Worm (Caenorhabditis elegans): Measurements from ENCODE around the gene zif-1.
A peak's percentile ranks its signal among the peaks of the same experiment; 100 is the strongest.

The zif-1 gene

DNA sequence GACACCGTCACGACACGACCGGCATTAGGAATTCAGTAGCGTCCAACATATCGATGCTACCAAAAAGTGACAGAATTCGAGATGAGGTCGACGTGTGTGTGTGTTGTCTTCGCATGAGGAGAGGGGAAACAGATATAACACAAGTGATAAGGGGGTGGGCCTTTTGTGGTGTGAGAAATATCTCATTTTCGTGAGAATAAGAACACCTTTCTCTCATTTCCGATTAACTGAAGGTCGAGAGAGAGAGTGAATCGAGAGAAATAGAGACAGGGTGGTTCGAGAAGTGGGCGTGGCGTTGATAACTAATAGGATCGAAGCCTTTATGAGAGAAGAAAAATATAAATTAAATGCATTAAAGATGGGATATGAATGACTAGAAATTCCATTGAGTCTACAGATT is 19.4 kb upstream of the zif-1 start:
- TF ChIP-seq sma-9 (GFP tag; optimal IDR thresholded peaks at IDR 0.05) (peak; percentile 37), sma-9 (tag; optimal IDR thresholded peaks at IDR 0.05) (no peak), sma-3 (GFP tag; optimal IDR thresholded peaks at IDR 0.05) (peak; percentile 34), nhr-12 (tag; optimal IDR thresholded peaks at IDR 0.05) (no peak), ama-1 (optimal IDR thresholded peaks at IDR 0.05) (no peak), unc-55 (GFP tag; optimal IDR thresholded peaks at IDR 0.05) (no peak), nhr-25 (tag; optimal IDR thresholded peaks at IDR 0.05) (peak; percentile 41), blmp-1 (tag; optimal IDR thresholded peaks at IDR 0.05; ENCODE audit: insufficient read depth) (peak; percentile 41), fos-1 (tag; optimal IDR thresholded peaks at IDR 0.05) (no peak), unc-39 (tag; optimal IDR thresholded peaks at IDR 0.05) (no peak)

DNA sequence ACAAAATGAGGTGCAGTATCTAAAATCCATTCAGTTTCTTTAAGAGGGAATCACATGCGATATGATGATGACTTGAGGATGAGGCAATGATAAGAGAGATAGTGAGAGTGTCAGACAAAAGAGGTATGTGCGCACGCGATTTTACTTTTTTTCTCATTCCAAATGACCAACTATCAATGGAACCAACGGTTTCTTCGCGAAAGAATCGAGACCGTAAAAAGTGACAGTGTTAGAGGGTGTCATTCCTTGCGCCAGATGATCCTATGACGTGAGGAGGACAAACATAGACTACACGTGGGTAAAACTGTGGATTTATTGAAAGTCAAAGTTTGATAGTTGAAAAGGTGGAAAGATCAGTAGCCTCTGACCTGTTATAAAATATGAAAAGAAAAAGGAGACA is 18.8 kb upstream of the zif-1 start:
- no peak for TF ChIP-seq nhr-6 (tag; optimal IDR thresholded peaks at IDR 0.05)
- TF ChIP-seq lin-11 (tag; optimal IDR thresholded peaks at IDR 0.05) = no peak
- peak; percentile 62 for TF ChIP-seq nhr-21 (tag; optimal IDR thresholded peaks at IDR 0.05)
- no peak for TF ChIP-seq lin-39 (tag; optimal IDR thresholded peaks at IDR 0.05)
- TF ChIP-seq ceh-82 (tag; optimal IDR thresholded peaks at IDR 0.05) = no peak
- peak; percentile 22 for TF ChIP-seq nhr-25 (tag; optimal IDR thresholded peaks at IDR 0.05)
- TF ChIP-seq peb-1 (tag; optimal IDR thresholded peaks at IDR 0.05) = no peak
- no peak for TF ChIP-seq ztf-4 (tag; optimal IDR thresholded peaks at IDR 0.05)
- TF ChIP-seq blmp-1 (tag; optimal IDR thresholded peaks at IDR 0.05; ENCODE audit: insufficient read depth) = peak; percentile 80
- no peak for TF ChIP-seq egl-27 (tag; optimal IDR thresholded peaks at IDR 0.05)
- no peak for TF ChIP-seq nhr-237 (tag; optimal IDR thresholded peaks at IDR 0.05)
- peak; percentile 70 for TF ChIP-seq sma-9 (GFP tag; optimal IDR thresholded peaks at IDR 0.05)
- TF ChIP-seq sma-9 (tag; optimal IDR thresholded peaks at IDR 0.05) = no peak
- TF ChIP-seq fos-1 (tag; optimal IDR thresholded peaks at IDR 0.05) = peak; percentile 28
- no peak for TF ChIP-seq alr-1 (tag; optimal IDR thresholded peaks at IDR 0.05)
- peak; percentile 78 for TF ChIP-seq nhr-129 (tag; optimal IDR thresholded peaks at IDR 0.05)
- TF ChIP-seq mdl-1 (tag; optimal IDR thresholded peaks at IDR 0.05) = peak in 1 of 2 experiments; percentile 39
- TF ChIP-seq sma-3 (GFP tag; optimal IDR thresholded peaks at IDR 0.05) = no peak

DNA sequence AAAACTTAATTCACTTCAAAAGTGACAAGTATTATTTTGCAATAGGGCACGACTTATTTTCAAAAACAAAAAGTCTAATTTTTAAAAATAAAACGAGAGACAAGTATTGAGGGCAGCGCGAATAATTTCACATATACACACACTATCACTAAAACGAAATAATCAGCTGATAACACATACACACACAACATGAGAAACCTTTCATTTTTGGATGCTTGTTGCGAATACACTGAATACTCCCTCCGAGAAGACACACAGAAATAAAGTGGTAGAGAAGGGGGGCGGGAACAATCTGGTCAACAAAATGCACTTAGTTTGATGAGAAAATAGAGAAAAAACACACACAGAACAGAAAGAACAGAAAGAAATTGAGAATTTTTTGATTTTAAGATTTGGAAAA is 18.2 kb upstream of the zif-1 start:
- TF ChIP-seq peb-1 (tag; optimal IDR thresholded peaks at IDR 0.05) = no peak
- TF ChIP-seq snpc-4 (tag; optimal IDR thresholded peaks at IDR 0.05) = no peak
- TF ChIP-seq ama-1 (optimal IDR thresholded peaks at IDR 0.05) = peak; percentile 10
- peak; percentile 27 for TF ChIP-seq fos-1 (tag; optimal IDR thresholded peaks at IDR 0.05)

DNA sequence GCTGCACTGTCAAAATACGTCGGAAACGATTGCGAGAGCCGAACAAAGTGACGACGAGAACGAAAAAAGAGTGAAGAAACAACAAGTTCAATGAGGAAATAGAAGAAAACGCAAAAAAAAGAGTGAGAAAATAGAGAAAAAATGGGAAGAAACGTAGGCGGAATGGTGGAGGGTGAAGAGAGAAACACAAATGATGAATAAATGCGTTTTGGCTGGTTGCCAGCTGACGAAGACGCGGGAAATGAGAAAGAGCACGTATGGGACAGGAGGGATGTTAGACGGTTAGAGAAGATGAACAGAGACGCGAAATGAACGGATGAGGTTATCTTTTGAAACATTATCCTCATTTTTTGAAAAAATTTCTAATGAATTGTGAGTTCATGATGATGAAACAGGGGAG is 17.6 kb upstream of the zif-1 start:
- TF ChIP-seq mdl-1 (tag; optimal IDR thresholded peaks at IDR 0.05) (peak in 1 of 2 experiments; percentile 37), lin-13 (GFP tag; optimal IDR thresholded peaks at IDR 0.05) (peak; percentile 46), nhr-12 (tag; optimal IDR thresholded peaks at IDR 0.05) (no peak), lsy-2 (tag; optimal IDR thresholded peaks at IDR 0.05) (peak in 1 of 2 experiments; percentile 78), lin-11 (tag; optimal IDR thresholded peaks at IDR 0.05) (peak; percentile 36), elt-1 (tag; optimal IDR thresholded peaks at IDR 0.05) (no peak), skn-1 (tag; optimal IDR thresholded peaks at IDR 0.05) (no peak), nhr-10 (tag; optimal IDR thresholded peaks at IDR 0.05) (no peak), blmp-1 (tag; optimal IDR thresholded peaks at IDR 0.05; ENCODE audit: insufficient read depth) (no peak), nhr-6 (tag; optimal IDR thresholded peaks at IDR 0.05) (peak; percentile 63), nhr-11 (tag; optimal IDR thresholded peaks at IDR 0.05) (no peak), C34F6.9 (tag; optimal IDR thresholded peaks at IDR 0.05) (peak; percentile 85), sma-9 (GFP tag; optimal IDR thresholded peaks at IDR 0.05) (peak; percentile 83), sma-9 (tag; optimal IDR thresholded peaks at IDR 0.05) (no peak), crh-2 (tag; optimal IDR thresholded peaks at IDR 0.05) (peak; percentile 77), nhr-25 (tag; optimal IDR thresholded peaks at IDR 0.05) (peak; percentile 38), sma-3 (GFP tag; optimal IDR thresholded peaks at IDR 0.05) (peak; percentile 4), gmeb-1 (tag; optimal IDR thresholded peaks at IDR 0.05) (no peak), ztf-4 (tag; optimal IDR thresholded peaks at IDR 0.05) (peak; percentile 82), egl-27 (tag; optimal IDR thresholded peaks at IDR 0.05) (peak; percentile 59), zag-1 (tag; optimal IDR thresholded peaks at IDR 0.05) (peak; percentile 69), lin-39 (tag; optimal IDR thresholded peaks at IDR 0.05) (no peak), ZK546.5 (tag; optimal IDR thresholded peaks at IDR 0.05) (no peak), fos-1 (tag; optimal IDR thresholded peaks at IDR 0.05) (peak; percentile 40), mbf-1 (tag; optimal IDR thresholded peaks at IDR 0.05) (no peak), F13H6.1 (tag; optimal IDR thresholded peaks at IDR 0.05) (peak; percentile 90), mab-5 (tag; optimal IDR thresholded peaks at IDR 0.05) (peak; percentile 21), alr-1 (tag; optimal IDR thresholded peaks at IDR 0.05) (no peak), sem-4 (tag; optimal IDR thresholded peaks at IDR 0.05) (peak; percentile 61), ztf-1 (GFP tag; conservative IDR thresholded peaks at IDR 0.05) (no peak), nhr-129 (tag; optimal IDR thresholded peaks at IDR 0.05) (peak; percentile 90), ceh-82 (tag; optimal IDR thresholded peaks at IDR 0.05) (no peak), unc-55 (GFP tag; optimal IDR thresholded peaks at IDR 0.05) (peak; percentile 87)

All from whole organism, L2 larva.